Fruit fly (Drosophila melanogaster) S2 (cell line): Measurements from ENCODE around the gene Secp43.

Source experiments
- CG8478 ChIP-seq: fragments of >200 bp; optimal IDR thresholded peaks from 2 replicates; lab custom pipeline; 2018
- CTCF ChIP-seq, 2 experiments: fragments of >200 bp; optimal IDR thresholded peaks; 2 replicates each; lab custom pipeline; 2018

dm6 chr2L:4422154-4422553 is 32.1 kb downstream of the Secp43 start:
- TF ChIP-seq CG8478 (lab: Kevin White, UChicago) (no peak), CTCF (optimal IDR thresholded peaks at IDR 0.05; lab: Kevin White, UChicago) (no peak)
